Worm (Caenorhabditis elegans) whole organism, young adult: ENCODE data around the gene nlp-82.
A peak's percentile ranks its signal among the peaks of the same experiment; 100 is the strongest.

Experiments used
- B0019.2 ChIP-seq: fragments of 200-800 bp; sonication (Bioruptor generic); conservative IDR thresholded peaks from 2 replicates; pipeline ENCODE4 v1.3.6; 2022; ENCODE audit warnings: missing genetic modification reagents, missing genetic modification characterization, missing compliant biosample characterization
- B0261.1 ChIP-seq: sonication (generic microtip); optimal IDR thresholded peaks from 2 replicates; lab custom pipeline; 2016; ENCODE audit warnings: mild to moderate bottlenecking, missing genetic modification characterization, moderate library complexity, missing compliant biosample characterization
- B0336.3 ChIP-seq: fragments of 200-800 bp; sonication (Bioruptor generic); IDR thresholded peaks from 2 replicates; pipeline ENCODE4 v1.3.6; 2022; ENCODE audit warnings: missing genetic modification characterization, missing compliant biosample characterization
- C06A6.2 ChIP-seq: fragments of 200-800 bp; sonication (Bioruptor generic); conservative IDR thresholded peaks from 2 replicates; pipeline ENCODE4 v1.3.6; 2022; ENCODE audit warnings: missing genetic modification characterization, missing compliant biosample characterization
- D2030.7 ChIP-seq: fragments of 200-800 bp; sonication (Bioruptor generic); IDR thresholded peaks from 2 replicates; pipeline ENCODE4 v1.3.6; 2022; ENCODE audit warnings: missing genetic modification reagents, missing genetic modification characterization, missing compliant biosample characterization
- F33H1.4 ChIP-seq: fragments of 200-800 bp; sonication (Bioruptor generic); IDR thresholded peaks from 2 replicates; pipeline ENCODE4 v1.3.6; 2022; ENCODE audit warnings: missing genetic modification reagents, missing genetic modification characterization, missing compliant biosample characterization
- F49E8.2 ChIP-seq: sonication (generic microtip); optimal IDR thresholded peaks from 3 replicates; lab custom pipeline; 2017; ENCODE audit warnings: missing genetic modification characterization, mild to moderate bottlenecking, missing compliant biosample characterization, antibody characterized with exemption, moderate library complexity; ENCODE audit not compliant: insufficient read depth
- F57A8.1 ChIP-seq: fragments of 200-800 bp; sonication (Bioruptor generic); optimal IDR thresholded peaks from 2 replicates; lab custom pipeline; 2018; ENCODE audit warnings: mild to moderate bottlenecking, missing genetic modification characterization, moderate library complexity, missing compliant biosample characterization
- F57C9.4 ChIP-seq: sonication (generic microtip); optimal IDR thresholded peaks from 2 replicates; lab custom pipeline; 2017; ENCODE audit warnings: mild to moderate bottlenecking, missing genetic modification characterization, missing compliant biosample characterization
- K11D2.4 ChIP-seq: fragments of 200-800 bp; sonication (Bioruptor generic); IDR thresholded peaks from 2 replicates; pipeline ENCODE4 v1.3.6; 2022; ENCODE audit warnings: missing genetic modification reagents, missing genetic modification characterization, missing compliant biosample characterization
- K12H6.12 ChIP-seq: fragments of 200-800 bp; sonication (Bioruptor generic); optimal IDR thresholded peaks from 2 replicates; lab custom pipeline; 2018; ENCODE audit warnings: mild to moderate bottlenecking, missing genetic modification characterization, missing compliant biosample characterization
- Y53G8AR.9 ChIP-seq: fragments of 200-800 bp; sonication (Bioruptor generic); conservative IDR thresholded peaks from 2 replicates; pipeline ENCODE4 v1.3.6; 2022; ENCODE audit warnings: missing genetic modification reagents, missing genetic modification characterization, missing compliant biosample characterization
- Y67H2A.10 ChIP-seq: fragments of 200-800 bp; sonication (Bioruptor generic); conservative IDR thresholded peaks from 2 replicates; pipeline ENCODE4 v1.3.6; 2022; ENCODE audit warnings: missing genetic modification reagents, missing genetic modification characterization, missing compliant biosample characterization
- ama-1 ChIP-seq, 3 experiments: fragments of 150-350 bp in 1 of 3; sonication (generic microtip) in 2 of 3; optimal IDR thresholded peaks; 2 replicates each; lab custom pipeline; 2014 to 2018; ENCODE audit warnings: missing biosample characterization in 2 of 3, missing genetic modification characterization in 2 of 3, missing genetic modification reagents in 2 of 3
- aptf-3 ChIP-seq: fragments of 200-800 bp; sonication (Bioruptor generic); IDR thresholded peaks from 2 replicates; pipeline ENCODE4 v1.3.6; 2022; ENCODE audit warnings: missing genetic modification characterization, missing compliant biosample characterization
- attf-3 ChIP-seq: fragments of 200-800 bp; sonication (Bioruptor generic); conservative IDR thresholded peaks from 2 replicates; pipeline ENCODE4 v1.3.6; 2022; ENCODE audit warnings: missing genetic modification reagents, missing genetic modification characterization, missing compliant biosample characterization
- attf-6 ChIP-seq: fragments of 200-800 bp; sonication (Bioruptor generic); IDR thresholded peaks from 2 replicates; pipeline ENCODE4 v1.3.6; 2022; ENCODE audit warnings: missing genetic modification reagents, missing genetic modification characterization, missing compliant biosample characterization
- ccch-3 ChIP-seq: fragments of 200-800 bp; sonication (Bioruptor generic); optimal IDR thresholded peaks from 2 replicates; lab custom pipeline; 2018; ENCODE audit warnings: mild to moderate bottlenecking, missing genetic modification characterization, missing compliant biosample characterization
- cebp-2 ChIP-seq: fragments of 200-800 bp; sonication (Bioruptor generic); IDR thresholded peaks from 2 replicates; pipeline ENCODE4 v1.3.6; 2022; ENCODE audit warnings: missing genetic modification characterization, missing compliant biosample characterization
- ceh-40 ChIP-seq: fragments of 200-800 bp; sonication (Bioruptor generic); IDR thresholded peaks from 2 replicates; pipeline ENCODE4 v1.3.6; 2022; ENCODE audit warnings: missing genetic modification characterization, missing compliant biosample characterization
- ceh-58 ChIP-seq: fragments of 200-800 bp; sonication (Bioruptor generic); IDR thresholded peaks from 2 replicates; pipeline ENCODE4 v1.3.6; 2022; ENCODE audit warnings: missing genetic modification characterization, missing compliant biosample characterization
- ceh-91 ChIP-seq: fragments of 200-800 bp; sonication (Bioruptor generic); IDR thresholded peaks from 2 replicates; pipeline ENCODE4 v1.3.6; 2022; ENCODE audit warnings: missing genetic modification reagents, missing genetic modification characterization, missing compliant biosample characterization
- dox-1 ChIP-seq: fragments of 200-800 bp; sonication (Bioruptor generic); IDR thresholded peaks from 2 replicates; pipeline ENCODE4 v1.3.6; 2022; ENCODE audit warnings: missing genetic modification reagents, missing genetic modification characterization, missing compliant biosample characterization
- dpl-1 ChIP-seq: fragments of 150-350 bp; optimal IDR thresholded peaks from 2 replicates; lab custom pipeline; 2014; ENCODE audit warnings: missing biosample characterization, missing genetic modification reagents, missing genetic modification characterization
- efl-1 ChIP-seq: fragments of 150-350 bp; optimal IDR thresholded peaks from 2 replicates; lab custom pipeline; 2014; ENCODE audit warnings: missing biosample characterization, missing genetic modification reagents, missing genetic modification characterization
- egl-18 ChIP-seq: fragments of 200-800 bp; sonication (Bioruptor generic); IDR thresholded peaks from 2 replicates; pipeline ENCODE4 v1.3.6; 2022; ENCODE audit warnings: missing genetic modification reagents, missing genetic modification characterization, missing compliant biosample characterization
- let-607 ChIP-seq, 2 experiments: fragments of 200-800 bp in 1 of 2; sonication (Bioruptor generic) in 1 of 2; sonication (generic microtip) in 1 of 2; optimal IDR thresholded peaks; 2 replicates each; lab custom pipeline; 2016 to 2018; ENCODE audit warnings: mild to moderate bottlenecking in 2 of 2, missing compliant biosample characterization in 2 of 2, missing genetic modification characterization in 2 of 2, moderate library complexity in 2 of 2, missing genotype in 1 of 2
- lin-26 ChIP-seq: fragments of 200-800 bp; sonication (Bioruptor generic); IDR thresholded peaks from 2 replicates; pipeline ENCODE4 v1.3.6; 2022; ENCODE audit warnings: missing genetic modification reagents, missing genetic modification characterization, missing compliant biosample characterization
- lin-54 ChIP-seq: fragments of 200-800 bp; sonication (Bioruptor generic); optimal IDR thresholded peaks from 2 replicates; lab custom pipeline; 2018; ENCODE audit warnings: mild to moderate bottlenecking, missing genetic modification characterization, missing compliant biosample characterization
- lsl-1 ChIP-seq: fragments of 200-800 bp; sonication (Bioruptor generic); optimal IDR thresholded peaks from 2 replicates; lab custom pipeline; 2018; ENCODE audit warnings: mild to moderate bottlenecking, missing genetic modification characterization, moderate library complexity, missing compliant biosample characterization
- mxl-1 ChIP-seq: sonication (generic microtip); optimal IDR thresholded peaks from 2 replicates; lab custom pipeline; 2016; ENCODE audit warnings: missing genetic modification characterization, missing compliant biosample characterization
- nhr-120 ChIP-seq: fragments of 200-800 bp; sonication (Bioruptor generic); IDR thresholded peaks from 2 replicates; pipeline ENCODE4 v1.3.6; 2022; ENCODE audit warnings: missing genetic modification characterization, missing compliant biosample characterization
- nhr-80 ChIP-seq: sonication (generic microtip); optimal IDR thresholded peaks from 2 replicates; lab custom pipeline; 2016; ENCODE audit warnings: missing genetic modification characterization, missing compliant biosample characterization
- rcor-1 ChIP-seq: fragments of 200-800 bp; sonication (Bioruptor generic); IDR thresholded peaks from 2 replicates; pipeline ENCODE4 v1.3.6; 2022; ENCODE audit warnings: missing genetic modification reagents, missing genetic modification characterization, missing compliant biosample characterization
- repo-1 ChIP-seq: sonication (generic microtip); optimal IDR thresholded peaks from 2 replicates; lab custom pipeline; 2017; ENCODE audit warnings: mild to moderate bottlenecking, missing genetic modification characterization, missing compliant biosample characterization
- rpc-1 ChIP-seq, 2 experiments: fragments of 150-350 bp in 1 of 2; sonication (generic microtip) in 1 of 2; optimal IDR thresholded peaks; 2 replicates each; lab custom pipeline; 2014 to 2018; ENCODE audit warnings: missing biosample characterization in 1 of 2, missing genetic modification characterization in 1 of 2, missing genetic modification reagents in 1 of 2, missing genotype in 1 of 2
- sdz-38 ChIP-seq: sonication (generic microtip); optimal IDR thresholded peaks from 2 replicates; lab custom pipeline; 2016; ENCODE audit warnings: missing genotype, missing genetic modification characterization, missing compliant biosample characterization
- sea-2 ChIP-seq: fragments of 200-800 bp; sonication (Bioruptor generic); IDR thresholded peaks from 2 replicates; pipeline ENCODE4 v1.3.6; 2022; ENCODE audit warnings: missing genetic modification characterization, missing compliant biosample characterization
- snpc-1.3 ChIP-seq: sonication (generic microtip); optimal IDR thresholded peaks from 2 replicates; lab custom pipeline; 2017; ENCODE audit warnings: missing genetic modification characterization, mild to moderate bottlenecking, missing compliant biosample characterization, antibody characterized with exemption, moderate library complexity, missing genotype, missing genetic modification reagents; ENCODE audit not compliant: insufficient read depth
- snpc-3.4 ChIP-seq: sonication (generic microtip); optimal IDR thresholded peaks from 2 replicates; lab custom pipeline; 2017; ENCODE audit warnings: missing genetic modification characterization, mild to moderate bottlenecking, missing compliant biosample characterization, antibody characterized with exemption, moderate library complexity, missing genotype, missing genetic modification reagents
- unc-130 ChIP-seq: sonication (generic microtip); optimal IDR thresholded peaks from 2 replicates; lab custom pipeline; 2016; ENCODE audit warnings: missing genetic modification reagents, missing genetic modification characterization, missing compliant biosample characterization
- unc-62 ChIP-seq: fragments of 150-350 bp; optimal IDR thresholded peaks from 2 replicates; lab custom pipeline; 2014; ENCODE audit warnings: missing biosample characterization, missing genetic modification reagents, missing genetic modification characterization
- xnd-1 ChIP-seq: sonication (generic microtip); optimal IDR thresholded peaks from 2 replicates; lab custom pipeline; 2016; ENCODE audit warnings: missing genotype, missing genetic modification reagents, missing genetic modification characterization, missing compliant biosample characterization
- ztf-25 ChIP-seq: fragments of 200-800 bp; sonication (Bioruptor generic); IDR thresholded peaks from 2 replicates; pipeline ENCODE4 v1.3.6; 2022; ENCODE audit warnings: missing genetic modification reagents, missing genetic modification characterization, missing compliant biosample characterization
- ztf-28 ChIP-seq: fragments of 200-800 bp; sonication (Bioruptor generic); IDR thresholded peaks from 2 replicates; pipeline ENCODE4 v1.3.6; 2022; ENCODE audit warnings: missing genetic modification reagents, missing genetic modification characterization, missing compliant biosample characterization
- ztf-3 ChIP-seq: fragments of 200-800 bp; sonication (Bioruptor generic); optimal IDR thresholded peaks from 2 replicates; lab custom pipeline; 2018; ENCODE audit warnings: mild to moderate bottlenecking, missing genetic modification characterization, missing compliant biosample characterization

Gene nlp-82

ce11 chrII:9222969-9223368 is 31.1 kb downstream of the nlp-82 start, which contains the start of gene ZK1067.3:
Gene ZK1067.3, plus strand, starts transcription at chrII:9223269.
- TF ChIP-seq ccch-3: no peak
- TF ChIP-seq unc-130 (GFP tag; lab: Kevin White, UChicago): no peak
- TF ChIP-seq Y67H2A.10: no peak
- TF ChIP-seq rcor-1 (GFP tag; lab: Robert Waterston, UW): no peak
- TF ChIP-seq lin-26: no peak
- TF ChIP-seq K12H6.12 (tag; lab: Kevin White, UChicago): no peak
- no peak for TF ChIP-seq ceh-58 (GFP tag; lab: Robert Waterston, UW)
- no peak for TF ChIP-seq nhr-80 (tag; lab: Kevin White, UChicago)
- TF ChIP-seq nhr-120 (GFP tag; lab: Robert Waterston, UW): no peak
- no peak for TF ChIP-seq C06A6.2
- TF ChIP-seq sdz-38 (tag; lab: Kevin White, UChicago): no peak
- no peak for TF ChIP-seq attf-6 (GFP tag; lab: Robert Waterston, UW)
- no peak for TF ChIP-seq ceh-40
- no peak for TF ChIP-seq cebp-2 (GFP tag; lab: Robert Waterston, UW)
- TF ChIP-seq B0261.1 (tag; lab: Kevin White, UChicago): no peak
- TF ChIP-seq egl-18: no peak

ce11 chrII:9213055-9213708 is 40.9 kb downstream of the nlp-82 start, which contains the start of gene znfx-1:
Gene znfx-1, plus strand, starts transcription at chrII:9213658.
- TF ChIP-seq attf-3 (GFP tag; lab: Robert Waterston, UW): no peak
- no peak for TF ChIP-seq ztf-3
- no peak for TF ChIP-seq ztf-28 (GFP tag; lab: Robert Waterston, UW)
- no peak for TF ChIP-seq nhr-80 (tag; lab: Kevin White, UChicago)
- TF ChIP-seq aptf-3 (GFP tag; lab: Robert Waterston, UW): no peak
- no peak for TF ChIP-seq ztf-25 (GFP tag; lab: Robert Waterston, UW)
- TF ChIP-seq nhr-120 (GFP tag; lab: Robert Waterston, UW): no peak
- peak; percentile 85 for TF ChIP-seq D2030.7
- no peak for TF ChIP-seq mxl-1 (tag; lab: Kevin White, UChicago)
- peak; percentile 90 for TF ChIP-seq xnd-1
- TF ChIP-seq snpc-1.3 (tag; lab: Kevin White, UChicago): peak; percentile 62
- peak; percentile 60; the same call in 1 of the 2 replicates for TF ChIP-seq B0019.2 (GFP tag; lab: Robert Waterston, UW)
- TF ChIP-seq efl-1 (GFP tag; lab: Kevin White, UChicago): peak; percentile 93
- peak; percentile 80 for TF ChIP-seq ceh-91
- no peak for TF ChIP-seq rpc-1 (optimal IDR thresholded peaks at IDR 0.05; lab: Kevin White, UChicago)
- peak; percentile 0 for TF ChIP-seq rpc-1 (tag; optimal IDR thresholded peaks at IDR 0.05; lab: Kevin White, UChicago)
- TF ChIP-seq sea-2 (GFP tag; lab: Robert Waterston, UW): no peak
- TF ChIP-seq unc-130 (GFP tag; lab: Kevin White, UChicago): peak; percentile 34
- 0 out of 2 replicates have a peak, but pooled peaks have one; percentile 24 for TF ChIP-seq Y53G8AR.9
- TF ChIP-seq lin-54 (GFP tag; lab: Kevin White, UChicago): peak; percentile 44
- TF ChIP-seq lsl-1: peak; percentile 96
- no peak for TF ChIP-seq Y67H2A.10
- peak; percentile 75 for TF ChIP-seq F49E8.2 (tag; lab: Kevin White, UChicago)
- TF ChIP-seq F57C9.4: no peak
- TF ChIP-seq B0336.3: no peak
- no peak for TF ChIP-seq let-607 (tag; optimal IDR thresholded peaks at IDR 0.05; lab: Kevin White, UChicago)
- TF ChIP-seq dpl-1: peak; percentile 83
- TF ChIP-seq K11D2.4 (GFP tag; lab: Robert Waterston, UW): no peak
- no peak for TF ChIP-seq repo-1 (tag; lab: Kevin White, UChicago)
- no peak for TF ChIP-seq F57A8.1 (GFP tag; lab: Kevin White, UChicago)
- TF ChIP-seq unc-62 (GFP tag; lab: Kevin White, UChicago): no peak
- peak; percentile 84 for TF ChIP-seq snpc-3.4 (tag; lab: Kevin White, UChicago)
- 0 out of 2 replicates have a peak, but pooled peaks have one; percentile 24 for TF ChIP-seq dox-1 (GFP tag; lab: Robert Waterston, UW)
- TF ChIP-seq F33H1.4 (GFP tag; lab: Robert Waterston, UW): peak; percentile 96
- TF ChIP-seq ama-1 (optimal IDR thresholded peaks at IDR 0.05; lab: Kevin White, UChicago): no peak
- no peak for TF ChIP-seq ama-1 (GFP tag; optimal IDR thresholded peaks at IDR 0.05; lab: Kevin White, UChicago)
